Fruit fly (Drosophila melanogaster) whole organism, adult: ENCODE results near the gene CG6712.

Experiments
- CG11617 ChIP-seq: fragments of 200-800 bp; sonication (Bioruptor generic); optimal IDR thresholded peaks from 2 replicates; lab custom pipeline; 2017; ENCODE audit warnings: mild to moderate bottlenecking, missing biosample characterization, missing genetic modification reagents, missing genetic modification characterization
- CG1620 ChIP-seq: fragments of 200-800 bp; sonication (Bioruptor generic); optimal IDR thresholded peaks from 2 replicates; lab custom pipeline; 2016; ENCODE audit warnings: missing biosample characterization, missing genetic modification characterization
- CG33017 ChIP-seq: fragments of 200-800 bp; sonication (Bioruptor generic); optimal IDR thresholded peaks from 2 replicates; lab custom pipeline; 2018; ENCODE audit warnings: missing biosample characterization, mild to moderate bottlenecking, missing genetic modification characterization, moderate library complexity
- CG5204 ChIP-seq: fragments of 200-800 bp; sonication (Bioruptor generic); optimal IDR thresholded peaks from 2 replicates; lab custom pipeline; 2016; ENCODE audit warnings: missing biosample characterization, missing genetic modification characterization
- CG7045 ChIP-seq: fragments of 200-800 bp; sonication (Bioruptor generic); optimal IDR thresholded peaks from 2 replicates; lab custom pipeline; 2017; ENCODE audit warnings: missing biosample characterization, mild to moderate bottlenecking, missing genetic modification characterization
- CG7101 ChIP-seq: fragments of 200-800 bp; sonication (Bioruptor generic); optimal IDR thresholded peaks from 2 replicates; lab custom pipeline; 2018; ENCODE audit warnings: missing biosample characterization, mild to moderate bottlenecking, missing genetic modification characterization, moderate library complexity
- Clk ChIP-seq: fragments of 200-800 bp; sonication (Bioruptor generic); optimal IDR thresholded peaks from 2 replicates; lab custom pipeline; 2017; ENCODE audit warnings: missing biosample characterization, missing genetic modification characterization
- Crg-1 ChIP-seq: fragments of 200-800 bp; sonication (Bioruptor generic); optimal IDR thresholded peaks from 2 replicates; lab custom pipeline; 2016; ENCODE audit warnings: missing biosample characterization, missing genetic modification characterization
- Hr96 ChIP-seq: fragments of 200-800 bp; sonication (Bioruptor generic); optimal IDR thresholded peaks from 2 replicates; lab custom pipeline; 2016; ENCODE audit warnings: missing biosample characterization, missing genetic modification characterization
- bab1 ChIP-seq: fragments of 200-800 bp; sonication (Bioruptor generic); optimal IDR thresholded peaks from 3 replicates; lab custom pipeline; 2019; ENCODE audit warnings: missing biosample characterization, mild to moderate bottlenecking, missing genetic modification characterization, moderate library complexity
- cic ChIP-seq: fragments of 200-800 bp; sonication (Bioruptor generic); optimal IDR thresholded peaks from 2 replicates; lab custom pipeline; 2017; ENCODE audit warnings: missing biosample characterization, mild to moderate bottlenecking, missing genetic modification characterization, moderate library complexity
- cnc ChIP-seq, 2 experiments: fragments of >200 bp; optimal IDR thresholded peaks; 2 replicates each; lab custom pipeline; 2017
- kay ChIP-seq: fragments of 200-800 bp; sonication (Bioruptor generic); peaks from one replicate; lab custom pipeline; 2016; ENCODE audit warnings: missing biosample characterization, missing genetic modification characterization, borderline replicate concordance

DNA sequence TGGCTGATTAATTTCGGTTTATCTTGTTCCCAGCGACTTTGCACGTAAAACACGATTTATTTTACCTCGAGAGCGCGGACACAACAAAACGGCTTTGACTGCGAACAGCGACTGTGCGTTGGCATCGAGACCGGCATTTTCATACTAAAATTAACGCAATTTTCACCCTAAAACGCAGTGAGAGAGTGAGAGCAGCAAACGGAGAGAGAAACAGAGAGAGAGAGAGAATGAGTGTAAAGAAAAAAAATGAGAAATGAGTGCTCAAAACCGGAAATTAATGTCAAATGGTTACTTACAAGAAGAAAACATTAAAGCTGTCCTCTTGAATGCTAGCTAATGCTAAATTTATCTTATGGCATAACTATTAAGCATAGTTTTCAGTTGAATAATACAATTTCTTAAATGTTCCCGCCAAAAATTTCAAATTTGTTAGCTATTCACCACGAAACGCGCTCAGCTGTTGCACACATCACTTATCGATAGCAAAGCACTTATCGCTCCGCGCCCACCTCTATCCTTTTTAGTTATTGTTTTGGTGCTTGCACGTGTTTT is 40.4 kb downstream of the CG6712 start, which contains the start of the genes JhI-21, RpL7-like and CG34164:
- TF ChIP-seq cnc (optimal IDR thresholded peaks at IDR 0.05; lab: Kevin White, UChicago) (no peak), CG33017 (tag; lab: Kevin White, UChicago) (no peak), CG11617 (no peak), CG7101 (tag; lab: Kevin White, UChicago) (no peak), CG5204 (GFP tag; lab: Kevin White, UChicago) (no peak), CG7045 (GFP tag; lab: Kevin White, UChicago) (no peak), Hr96 (GFP tag; lab: Kevin White, UChicago) (no peak), CG1620 (no peak), Clk (GFP tag; lab: Kevin White, UChicago) (no peak), Crg-1 (GFP tag; lab: Kevin White, UChicago) (no peak), kay (GFP tag; lab: Kevin White, UChicago) (no peak), cic (no peak), bab1 (GFP tag; lab: Kevin White, UChicago) (no peak)
